Worm (Caenorhabditis elegans) whole organism, late embryonic: Measurements from ENCODE around the gene clec-25.

Source experiments
- ama-1 ChIP-seq: fragments of 150-350 bp; optimal IDR thresholded peaks from 2 replicates; lab custom pipeline; 2014
- ceh-24 ChIP-seq: sonication (generic microtip); optimal IDR thresholded peaks from 2 replicates; lab custom pipeline; 2016; ENCODE audit warnings: mild to moderate bottlenecking, missing genetic modification characterization, missing compliant biosample characterization
- ceh-45 ChIP-seq: fragments of 200-800 bp; sonication (Bioruptor generic); IDR thresholded peaks from 2 replicates; pipeline ENCODE4 v1.3.6; 2022; ENCODE audit warnings: missing genetic modification reagents, missing genetic modification characterization, missing compliant biosample characterization
- ceh-6 ChIP-seq: fragments of 200-800 bp; sonication (Bioruptor generic); optimal IDR thresholded peaks from 2 replicates; lab custom pipeline; 2018; ENCODE audit warnings: mild to moderate bottlenecking, missing genetic modification characterization, missing compliant biosample characterization
- elt-2 ChIP-seq: sonication (generic microtip); optimal IDR thresholded peaks from 2 replicates; lab custom pipeline; 2016; ENCODE audit warnings: missing genetic modification reagents, missing genetic modification characterization, missing compliant biosample characterization
- fkh-6 ChIP-seq: sonication (generic microtip); optimal IDR thresholded peaks from 2 replicates; lab custom pipeline; 2016; ENCODE audit warnings: missing genetic modification characterization, missing compliant biosample characterization
- nhr-11 ChIP-seq: fragments of 150-350 bp; optimal IDR thresholded peaks from 2 replicates; lab custom pipeline; 2014; ENCODE audit warnings: missing biosample characterization, missing genetic modification characterization
- nhr-232 ChIP-seq: sonication (generic microtip); optimal IDR thresholded peaks from 2 replicates; lab custom pipeline; 2016; ENCODE audit warnings: missing genetic modification characterization, missing compliant biosample characterization
- pag-3 ChIP-seq: sonication (generic microtip); optimal IDR thresholded peaks from 2 replicates; lab custom pipeline; 2016; ENCODE audit warnings: missing compliant biosample characterization, missing genetic modification characterization, borderline replicate concordance
- rnt-1 ChIP-seq: sonication (generic microtip); optimal IDR thresholded peaks from 2 replicates; lab custom pipeline; 2016; ENCODE audit warnings: missing genetic modification characterization, missing compliant biosample characterization
- sdc-2 ChIP-seq: sonication (generic microtip); optimal IDR thresholded peaks from 2 replicates; lab custom pipeline; 2016; ENCODE audit warnings: missing genotype, missing genetic modification characterization, missing compliant biosample characterization
- ttx-3 ChIP-seq: sonication (generic microtip); optimal IDR thresholded peaks from 2 replicates; lab custom pipeline; 2016; ENCODE audit warnings: missing genetic modification reagents, missing genetic modification characterization, missing compliant biosample characterization

ce11 chrV:16804795-16805194 is 38.2 kb upstream of the clec-25 start:
- no peak for TF ChIP-seq ceh-24 (tag; lab: Kevin White, UChicago)
- TF ChIP-seq sdc-2 (tag; lab: Kevin White, UChicago), result no peak
- TF ChIP-seq rnt-1 (tag; lab: Kevin White, UChicago), result no peak
- no peak for TF ChIP-seq nhr-232 (tag; lab: Kevin White, UChicago)
- TF ChIP-seq elt-2 (tag; lab: Kevin White, UChicago), result no peak
- TF ChIP-seq ttx-3, result no peak
- TF ChIP-seq pag-3, result no peak
- TF ChIP-seq ceh-45 (GFP tag; lab: Robert Waterston, UW), result no peak
- TF ChIP-seq ama-1 (lab: Kevin White, UChicago), result no peak
- no peak for TF ChIP-seq ceh-6 (GFP tag; lab: Kevin White, UChicago)
- no peak for TF ChIP-seq fkh-6 (tag; lab: Kevin White, UChicago)
- TF ChIP-seq nhr-11 (tag; lab: Kevin White, UChicago), result no peak
